Worm (Caenorhabditis elegans): ENCODE measurements around the gene glb-20.

The glb-20 gene

DNA sequence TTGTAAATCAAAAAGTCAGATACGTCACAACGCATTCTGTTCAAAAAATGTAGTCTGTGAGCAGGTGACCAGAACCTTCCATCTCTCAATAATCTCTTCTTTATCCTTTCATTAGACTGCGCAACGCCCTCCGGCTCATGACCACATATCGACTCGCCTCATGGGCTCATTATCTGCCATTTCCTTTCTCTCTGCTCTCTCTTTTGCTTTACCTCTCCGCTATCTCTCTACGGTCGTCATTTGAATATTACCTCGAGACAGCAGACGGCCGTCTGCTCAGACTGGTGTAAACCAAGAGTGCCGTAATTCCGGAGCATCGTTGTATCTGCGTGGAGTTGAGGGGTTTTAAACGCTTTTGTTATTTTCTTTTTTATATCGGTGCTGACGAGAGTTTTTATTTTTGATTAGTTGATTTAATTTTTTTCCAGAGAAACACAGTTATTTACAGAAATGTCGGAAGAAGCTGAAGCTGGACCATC is 42.1 kb upstream of the glb-20 start, which contains the start of gene bra-1 (continued):
- TF ChIP-seq syd-9 (tag; optimal IDR thresholded peaks at IDR 0.05), result peak; percentile 25
- TF ChIP-seq elt-4 (tag; optimal IDR thresholded peaks at IDR 0.05), result no peak
- TF ChIP-seq pros-1 (tag; optimal IDR thresholded peaks at IDR 0.05), result peak; percentile 4
- TF ChIP-seq lin-11 (tag; optimal IDR thresholded peaks at IDR 0.05), result no peak
- TF ChIP-seq pag-3 (tag; optimal IDR thresholded peaks at IDR 0.05; ENCODE audit: borderline replicate concordance), result peak; percentile 13
- no peak for TF ChIP-seq T23F11.4 (GFP tag; optimal IDR thresholded peaks at IDR 0.05)
- TF ChIP-seq ceh-14 (tag; optimal IDR thresholded peaks at IDR 0.05), result peak; percentile 66
- TF ChIP-seq ceh-48 (tag; optimal IDR thresholded peaks at IDR 0.05), result peak; percentile 47

DNA sequence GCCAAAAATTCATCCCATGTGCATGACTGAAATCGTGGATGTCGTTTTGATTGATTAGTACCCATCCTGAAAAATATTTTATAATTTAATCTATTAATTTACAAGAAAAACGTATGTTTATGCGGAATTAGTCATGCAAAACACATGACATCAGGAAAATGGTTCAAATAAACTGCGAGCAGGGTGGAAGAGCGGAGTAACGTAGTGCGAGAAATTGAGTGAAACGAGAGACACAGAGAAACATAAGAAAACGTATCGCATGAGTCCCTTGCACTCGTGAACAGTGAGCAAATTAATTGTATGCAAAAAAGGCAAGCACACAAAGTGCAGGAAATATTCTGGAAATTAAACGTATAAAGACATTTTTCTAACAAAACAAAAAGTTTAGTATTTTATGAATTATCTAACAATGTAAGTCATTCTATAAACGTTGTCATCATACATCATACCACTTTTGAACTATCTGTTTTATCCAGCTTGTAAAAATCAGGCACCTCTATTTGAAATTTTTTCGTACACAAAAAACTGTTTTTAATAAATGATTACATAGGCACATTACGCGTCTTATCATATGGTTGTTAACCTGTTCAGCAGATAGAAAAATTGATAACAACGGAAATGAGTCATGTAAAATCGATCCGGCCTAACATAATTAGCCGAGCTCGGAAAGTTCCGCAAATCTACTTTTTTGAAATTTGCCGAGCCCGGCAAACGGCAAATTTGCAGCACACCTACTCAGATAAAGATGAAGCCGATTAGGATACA is 40.2 kb upstream of the glb-20 start, which contains the start of gene F54B11.5:
TSS of gene F54B11.5 (minus strand) at position 66 of the 765 bp plus-strand sequence.
- no peak for TF ChIP-seq fax-1 (tag; optimal IDR thresholded peaks at IDR 0.05)
- no peak for TF ChIP-seq ceh-24 (tag; optimal IDR thresholded peaks at IDR 0.05)
- TF ChIP-seq ceh-18 (tag; optimal IDR thresholded peaks at IDR 0.05), result no peak
- no peak for TF ChIP-seq rnt-1 (tag; optimal IDR thresholded peaks at IDR 0.05)
- TF ChIP-seq ref-2 (tag; optimal IDR thresholded peaks at IDR 0.05), result no peak
- no peak for TF ChIP-seq elt-4 (tag; optimal IDR thresholded peaks at IDR 0.05)
- peak; percentile 46 for TF ChIP-seq elt-2 (tag; optimal IDR thresholded peaks at IDR 0.05)
- TF ChIP-seq hlh-6 (tag; optimal IDR thresholded peaks at IDR 0.05), result no peak
- TF ChIP-seq dmd-4 (tag; optimal IDR thresholded peaks at IDR 0.05; ENCODE audit: borderline replicate concordance), result no peak
- TF ChIP-seq tbx-2 (tag; optimal IDR thresholded peaks at IDR 0.05), result peak; percentile 22
- no peak for TF ChIP-seq C08G9.2 (tag; optimal IDR thresholded peaks at IDR 0.05)
- peak; percentile 33 for TF ChIP-seq unc-42 (tag; optimal IDR thresholded peaks at IDR 0.05)
- TF ChIP-seq hlh-15 (tag; optimal IDR thresholded peaks at IDR 0.05), result no peak
- no peak for TF ChIP-seq syd-9 (tag; optimal IDR thresholded peaks at IDR 0.05)
- TF ChIP-seq pax-1 (tag; optimal IDR thresholded peaks at IDR 0.05), result no peak
- no peak for TF ChIP-seq nhr-232 (tag; optimal IDR thresholded peaks at IDR 0.05)
- no peak for TF ChIP-seq lin-11 (tag; optimal IDR thresholded peaks at IDR 0.05)
- TF ChIP-seq ceh-45 (GFP tag; IDR thresholded peaks at IDR 0.05), result no peak
- TF ChIP-seq nfya-1 (tag; optimal IDR thresholded peaks at IDR 0.05), result peak; percentile 29
- no peak for TF ChIP-seq sdc-2 (tag; optimal IDR thresholded peaks at IDR 0.05)
- no peak for TF ChIP-seq ttx-3 (tag; optimal IDR thresholded peaks at IDR 0.05)
- no peak for TF ChIP-seq ceh-22 (tag; optimal IDR thresholded peaks at IDR 0.05)
- TF ChIP-seq pat-9 (tag; optimal IDR thresholded peaks at IDR 0.05), result no peak
- TF ChIP-seq hlh-30 (tag; optimal IDR thresholded peaks at IDR 0.05; ENCODE audit: insufficient read depth), result peak; percentile 87
- no peak for TF ChIP-seq nhr-11 (tag; optimal IDR thresholded peaks at IDR 0.05)
- peak; percentile 59 for TF ChIP-seq unc-55 (GFP tag; optimal IDR thresholded peaks at IDR 0.05)
- no peak for TF ChIP-seq pha-4 (tag; optimal IDR thresholded peaks at IDR 0.05)
- no peak for TF ChIP-seq ceh-6 (GFP tag; optimal IDR thresholded peaks at IDR 0.05)
- no peak for TF ChIP-seq pros-1 (tag; optimal IDR thresholded peaks at IDR 0.05)

DNA sequence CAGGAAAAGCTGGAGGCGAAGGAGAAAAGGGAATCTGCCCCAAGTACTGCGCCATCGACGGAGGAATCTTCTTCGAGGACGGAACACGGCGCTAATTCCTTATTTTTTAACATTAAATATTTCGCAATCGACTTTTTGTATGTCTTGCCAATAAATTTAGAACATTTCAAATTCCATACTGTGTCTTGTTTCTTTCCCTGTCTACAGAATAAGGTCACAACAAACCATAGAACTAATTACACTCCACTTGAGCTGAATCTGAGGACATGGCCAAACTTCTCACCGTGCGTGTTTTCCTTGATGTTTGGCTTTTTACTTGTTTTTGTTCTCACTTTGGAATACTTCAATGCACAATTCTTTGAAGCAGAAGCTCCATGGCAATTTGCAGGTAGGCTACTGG is 36.4 kb upstream of the glb-20 start, which contains the start of gene F54B11.4:
TSS of gene F54B11.4 (plus strand) at position 301 of the 400 bp plus-strand sequence.
- TF ChIP-seq zip-5 (tag; optimal IDR thresholded peaks at IDR 0.05) (no peak), hlh-6 (tag; optimal IDR thresholded peaks at IDR 0.05) (no peak), hlh-8 (tag; optimal IDR thresholded peaks at IDR 0.05) (no peak), pag-3 (tag; optimal IDR thresholded peaks at IDR 0.05; ENCODE audit: borderline replicate concordance) (no peak), tbx-2 (tag; optimal IDR thresholded peaks at IDR 0.05) (no peak), ref-2 (tag; optimal IDR thresholded peaks at IDR 0.05) (no peak), che-1 (tag; optimal IDR thresholded peaks at IDR 0.05) (no peak), mec-3 (tag; optimal IDR thresholded peaks at IDR 0.05; ENCODE audit: borderline replicate concordance) (no peak), ceh-45 (GFP tag; IDR thresholded peaks at IDR 0.05) (no peak), pat-9 (tag; optimal IDR thresholded peaks at IDR 0.05) (no peak), lim-6 (tag; optimal IDR thresholded peaks at IDR 0.05) (no peak), dve-1 (tag; optimal IDR thresholded peaks at IDR 0.05) (no peak), syd-9 (tag; optimal IDR thresholded peaks at IDR 0.05) (no peak), pax-1 (tag; optimal IDR thresholded peaks at IDR 0.05) (no peak), hlh-13 (GFP tag; optimal IDR thresholded peaks at IDR 0.05) (no peak)
